Fruit fly (Drosophila melanogaster): ENCODE data around the gene AdipoR.

AdipoR gene

DNA sequence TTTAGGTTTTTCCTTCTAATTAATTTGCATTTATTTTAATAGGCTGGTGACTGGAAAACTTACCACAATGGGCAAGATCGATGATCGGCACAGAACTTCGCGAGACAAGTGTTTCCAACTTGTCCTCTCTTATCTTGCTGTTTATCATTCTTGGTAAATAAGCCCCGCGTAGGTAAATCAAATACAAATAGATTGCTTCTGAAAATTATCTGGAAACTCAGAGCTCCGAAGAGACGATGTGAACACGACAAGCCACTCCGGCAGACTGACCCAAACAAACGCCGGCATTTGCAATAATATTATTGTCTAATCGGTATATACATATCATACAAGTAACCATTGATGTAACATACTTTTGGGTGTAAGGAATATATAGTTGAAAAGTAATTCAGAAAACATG lies 17.3 kb downstream of the AdipoR start, which contains the start of gene CG33099 (continued):
- TF ChIP-seq Tbp (GFP tag; optimal IDR thresholded peaks at IDR 0.05) (no peak), Nf-YC (tag; optimal IDR thresholded peaks at IDR 0.05) (peak; percentile 17), phol (tag; optimal IDR thresholded peaks at IDR 0.05) (no peak), fd102C (GFP tag; optimal IDR thresholded peaks at IDR 0.05) (peak; percentile 67), CG10654 (GFP tag; optimal IDR thresholded peaks at IDR 0.05) (no peak), CG11695 (GFP tag; IDR thresholded peaks at IDR 0.05) (no peak), CG7786 (GFP tag; optimal IDR thresholded peaks at IDR 0.05) (no peak), CG32772 (GFP tag; IDR thresholded peaks at IDR 0.05) (no peak), NC2β (GFP tag; optimal IDR thresholded peaks at IDR 0.05) (peak; percentile 31), vfl (GFP tag; optimal IDR thresholded peaks at IDR 0.05) (no peak), Opbp (GFP tag; IDR thresholded peaks at IDR 0.05; ENCODE audit: partially characterized antibody) (no peak), B-H2 (GFP tag; optimal IDR thresholded peaks at IDR 0.05) (peak; percentile 51), danr (GFP tag; IDR thresholded peaks at IDR 0.05) (no peak), ash1 (GFP tag; optimal IDR thresholded peaks at IDR 0.05) (peak; percentile 9), CG3995 (GFP tag; optimal IDR thresholded peaks at IDR 0.05) (no peak), z (GFP tag; IDR thresholded peaks at IDR 0.05) (no peak), CG14860 (GFP tag; IDR thresholded peaks at IDR 0.05; ENCODE audit: partially characterized antibody) (no peak), CG11456 (GFP tag; IDR thresholded peaks at IDR 0.05) (0 out of 3 replicates have a peak, but pooled peaks have one; percentile 52), CG11560 (tag; IDR thresholded peaks at IDR 0.05) (no peak), ap (GFP tag; IDR thresholded peaks at IDR 0.05) (no peak), CrebB (tag; optimal IDR thresholded peaks at IDR 0.05) (peak; percentile 64), tap (tag; optimal IDR thresholded peaks at IDR 0.05) (peak; percentile 4), Camta (GFP tag; optimal IDR thresholded peaks at IDR 0.05) (peak; percentile 16), wor (GFP tag; IDR thresholded peaks at IDR 0.05) (no peak), jigr1 (GFP tag; IDR thresholded peaks at IDR 0.05) (no peak), CG17912 (GFP tag; optimal IDR thresholded peaks at IDR 0.05) (no peak), CG5245 (GFP tag; optimal IDR thresholded peaks at IDR 0.05) (no peak), hth (optimal IDR thresholded peaks at IDR 0.05) (no peak), CG30020 (tag; optimal IDR thresholded peaks at IDR 0.05) (no peak), fd96Cb (tag; optimal IDR thresholded peaks at IDR 0.05) (no peak), peb (GFP tag; IDR thresholded peaks at IDR 0.05) (no peak), kay (GFP tag; optimal IDR thresholded peaks at IDR 0.05) (peak; percentile 4), lola (GFP tag; optimal IDR thresholded peaks at IDR 0.05) (peak in 1 of 3 experiments; percentile 7), Sox102F (GFP tag; optimal IDR thresholded peaks at IDR 0.05) (no peak), corto (GFP tag; optimal IDR thresholded peaks at IDR 0.05) (no peak), Sox100B (GFP tag; optimal IDR thresholded peaks at IDR 0.05) (peak; percentile 0), CG4424 (GFP tag; optimal IDR thresholded peaks at IDR 0.05) (no peak), Blimp-1 (GFP tag; optimal IDR thresholded peaks at IDR 0.05) (peak; percentile 34), Lim3 (GFP tag; IDR thresholded peaks at IDR 0.05) (no peak), CG12219 (GFP tag; optimal IDR thresholded peaks at IDR 0.05) (peak; percentile 22), luna (GFP tag; optimal IDR thresholded peaks at IDR 0.05) (no peak), Atf-2 (GFP tag; optimal IDR thresholded peaks at IDR 0.05) (no peak), Sry-δ (GFP tag; optimal IDR thresholded peaks at IDR 0.05) (peak; percentile 8), yki (optimal IDR thresholded peaks at IDR 0.05) (no peak), pan (optimal IDR thresholded peaks at IDR 0.05) (no peak), pan (GFP tag; optimal IDR thresholded peaks at IDR 0.05 in 1 of 2, IDR thresholded peaks at IDR 0.05 in 1 of 2) (peak in 1 of 2 experiments; percentile 30), ro (GFP tag; IDR thresholded peaks at IDR 0.05) (no peak), so (GFP tag; IDR thresholded peaks at IDR 0.05) (peak; percentile 16; the same call in 1 of the 3 replicates), C15 (GFP tag; IDR thresholded peaks at IDR 0.05) (no peak), BEAF-32 (GFP tag; optimal IDR thresholded peaks at IDR 0.05) (no peak), CG2129 (GFP tag; IDR thresholded peaks at IDR 0.05; ENCODE audit: partially characterized antibody) (no peak), HLH4C (GFP tag; IDR thresholded peaks at IDR 0.05; ENCODE audit: partially characterized antibody) (no peak), CG17385 (GFP tag; optimal IDR thresholded peaks at IDR 0.05) (peak; percentile 31)
